Worm (Caenorhabditis elegans): ENCODE measurements around the gene srh-41.

DNA sequence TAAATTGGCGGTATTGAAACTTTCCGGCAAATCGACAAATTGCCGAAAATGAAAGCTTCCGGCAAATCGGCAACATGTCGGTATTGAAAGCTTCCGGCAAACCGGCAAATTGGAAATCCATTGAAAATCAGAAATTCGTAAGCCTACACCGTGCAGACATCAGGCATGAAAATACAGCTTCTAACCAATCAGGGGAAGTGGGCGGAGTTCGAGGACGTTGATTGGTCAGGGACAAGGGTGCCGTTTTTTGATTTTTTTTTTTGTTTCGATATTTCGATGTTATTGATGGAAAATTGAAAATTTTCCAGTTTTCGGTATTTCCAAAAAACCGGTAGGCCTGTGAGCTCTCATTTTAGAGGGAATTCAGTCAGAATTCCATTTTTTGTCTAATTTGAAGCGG is 17.3 kb downstream of the srh-41 start:
- no peak for TF ChIP-seq dao-5 (tag; optimal IDR thresholded peaks at IDR 0.05)
- no peak for TF ChIP-seq him-1 (tag; optimal IDR thresholded peaks at IDR 0.05)
- TF ChIP-seq W03F9.2 (tag; optimal IDR thresholded peaks at IDR 0.05) = no peak

Measured in whole organism, L4/young adult.